Fruit fly (Drosophila melanogaster) whole organism, pupa: ENCODE data around the gene ci.

Experiments
- CG10348 ChIP-seq: fragments of 200-800 bp; sonication (Bioruptor generic); IDR thresholded peaks from 2 replicates; pipeline ENCODE4 v1.3.6; 2022; ENCODE audit warnings: missing biosample characterization, missing genetic modification characterization
- CG12605 ChIP-seq: fragments of 200-800 bp; sonication (Bioruptor generic); IDR thresholded peaks from 2 replicates; pipeline ENCODE4 v1.3.6; 2022; ENCODE audit warnings: missing biosample characterization, missing genetic modification characterization
- CG13204 ChIP-seq: fragments of 200-800 bp; sonication (Bioruptor generic); optimal IDR thresholded peaks from 2 replicates; lab custom pipeline; 2018; ENCODE audit warnings: missing biosample characterization, mild to moderate bottlenecking, missing genetic modification characterization, moderate library complexity
- CG14655 ChIP-seq: fragments of 200-800 bp; sonication (Bioruptor generic); optimal IDR thresholded peaks from 3 replicates; lab custom pipeline; 2017; ENCODE audit warnings: mild to moderate bottlenecking, missing biosample characterization, missing genetic modification reagents, missing genetic modification characterization
- CG15710 ChIP-seq: fragments of 200-800 bp; sonication (Bioruptor generic); optimal IDR thresholded peaks from 2 replicates; lab custom pipeline; 2018; ENCODE audit warnings: missing biosample characterization, mild to moderate bottlenecking, missing genetic modification characterization, moderate library complexity
- CG17806 ChIP-seq: fragments of 200-800 bp; sonication (Bioruptor generic); optimal IDR thresholded peaks from 2 replicates; lab custom pipeline; 2018; ENCODE audit warnings: missing biosample characterization, mild to moderate bottlenecking, missing genetic modification characterization, moderate library complexity
- CG32121 ChIP-seq: fragments of 200-800 bp; sonication (Bioruptor generic); IDR thresholded peaks from 2 replicates; pipeline ENCODE4 v1.3.6; 2022; ENCODE audit warnings: missing biosample characterization, missing genetic modification characterization
- CG34367 ChIP-seq: fragments of 200-800 bp; sonication (Bioruptor generic); optimal IDR thresholded peaks from 2 replicates; lab custom pipeline; 2018; ENCODE audit warnings: missing biosample characterization, mild to moderate bottlenecking, missing genetic modification characterization
- CG4496 ChIP-seq: fragments of 200-800 bp; sonication (Bioruptor generic); IDR thresholded peaks from 3 replicates; pipeline ENCODE4 v1.3.6; 2022; ENCODE audit warnings: missing biosample characterization, missing genetic modification characterization
- CG8159 ChIP-seq: fragments of 200-800 bp; sonication (Bioruptor generic); optimal IDR thresholded peaks from 3 replicates; lab custom pipeline; 2018; ENCODE audit warnings: missing biosample characterization, mild to moderate bottlenecking, missing genetic modification characterization, moderate library complexity
- CG8301 ChIP-seq: fragments of 200-800 bp; sonication (Bioruptor generic); optimal IDR thresholded peaks from 2 replicates; lab custom pipeline; 2018; ENCODE audit warnings: missing biosample characterization, mild to moderate bottlenecking, missing genetic modification characterization
- CG9948 ChIP-seq: fragments of 200-800 bp; sonication (Bioruptor generic); optimal IDR thresholded peaks from 2 replicates; lab custom pipeline; 2018; ENCODE audit warnings: missing biosample characterization, mild to moderate bottlenecking, missing genetic modification characterization, moderate library complexity
- D1 ChIP-seq: fragments of 200-800 bp; sonication (Bioruptor generic); optimal IDR thresholded peaks from 2 replicates; lab custom pipeline; 2018; ENCODE audit warnings: missing biosample characterization, mild to moderate bottlenecking, missing genetic modification characterization, moderate library complexity
- EcR ChIP-seq: fragments of 200-800 bp; sonication (Bioruptor generic); optimal IDR thresholded peaks from 3 replicates; lab custom pipeline; 2019; ENCODE audit warnings: missing biosample characterization, missing genetic modification characterization, mild to moderate bottlenecking, moderate library complexity, missing genetic modification reagents
- Ets98B ChIP-seq: fragments of 200-800 bp; sonication (Bioruptor generic); IDR thresholded peaks from 2 replicates; pipeline ENCODE4 v1.3.6; 2022; ENCODE audit warnings: missing biosample characterization, missing genetic modification characterization
- Pif1A ChIP-seq: fragments of 200-800 bp; sonication (Bioruptor generic); optimal IDR thresholded peaks from 3 replicates; lab custom pipeline; 2016; ENCODE audit warnings: missing biosample characterization, missing genetic modification characterization
- Pif1B ChIP-seq: fragments of 200-800 bp; sonication (Bioruptor generic); optimal IDR thresholded peaks from 3 replicates; lab custom pipeline; 2016; ENCODE audit warnings: missing biosample characterization, missing genetic modification characterization
- Snoo ChIP-seq: fragments of 200-800 bp; sonication (Bioruptor generic); optimal IDR thresholded peaks from 3 replicates; lab custom pipeline; 2017; ENCODE audit warnings: missing biosample characterization, mild to moderate bottlenecking, missing genetic modification characterization, inconsistent platforms
- fd96Ca ChIP-seq: fragments of 200-800 bp; sonication (Bioruptor generic); IDR thresholded peaks from 3 replicates; pipeline ENCODE4 v1.3.6; 2022; ENCODE audit warnings: missing biosample characterization, missing genetic modification characterization
- gl ChIP-seq: fragments of 200-800 bp; sonication (Bioruptor generic); optimal IDR thresholded peaks from 2 replicates; lab custom pipeline; 2018; ENCODE audit warnings: missing biosample characterization, mild to moderate bottlenecking, missing genetic modification characterization
- rn ChIP-seq: fragments of 200-800 bp; sonication (Bioruptor generic); IDR thresholded peaks from 2 replicates; pipeline ENCODE4 v1.3.6; 2022; ENCODE audit warnings: missing biosample characterization, missing genetic modification characterization

The ci gene

DNA sequence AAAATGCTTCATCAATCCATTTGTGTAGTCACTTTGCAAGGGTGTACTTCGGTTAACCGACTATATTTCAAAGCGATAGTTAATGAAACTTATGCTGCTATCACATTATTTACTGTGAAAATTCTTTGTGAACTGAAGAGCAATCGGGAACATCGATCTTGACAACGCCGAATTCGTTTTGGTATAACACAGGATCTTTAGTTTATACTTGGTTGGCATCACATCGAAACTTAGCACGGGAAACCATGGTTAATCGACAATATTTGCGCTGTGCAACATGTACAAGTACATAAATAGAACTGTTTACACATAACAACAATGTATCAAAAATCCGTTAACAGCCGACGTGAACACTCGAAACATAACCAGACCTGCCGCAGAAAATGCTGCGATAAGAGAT lies 12.1 kb downstream of the ci start:
- TF ChIP-seq CG4496 (no peak), CG12605 (GFP tag; lab: Robert Waterston, UW) (no peak), CG17806 (no peak), fd96Ca (GFP tag; lab: Robert Waterston, UW) (no peak), CG8159 (tag; lab: Kevin White, UChicago) (no peak), Snoo (tag; lab: Kevin White, UChicago) (no peak), CG10348 (GFP tag; lab: Robert Waterston, UW) (no peak), Pif1B (GFP tag; lab: Kevin White, UChicago) (no peak), gl (tag; lab: Kevin White, UChicago) (no peak), EcR (GFP tag; lab: Kevin White, UChicago) (no peak), Pif1A (GFP tag; lab: Kevin White, UChicago) (no peak), Ets98B (no peak), rn (no peak), D1 (tag; lab: Kevin White, UChicago) (no peak), CG8301 (tag; lab: Kevin White, UChicago) (no peak)

DNA sequence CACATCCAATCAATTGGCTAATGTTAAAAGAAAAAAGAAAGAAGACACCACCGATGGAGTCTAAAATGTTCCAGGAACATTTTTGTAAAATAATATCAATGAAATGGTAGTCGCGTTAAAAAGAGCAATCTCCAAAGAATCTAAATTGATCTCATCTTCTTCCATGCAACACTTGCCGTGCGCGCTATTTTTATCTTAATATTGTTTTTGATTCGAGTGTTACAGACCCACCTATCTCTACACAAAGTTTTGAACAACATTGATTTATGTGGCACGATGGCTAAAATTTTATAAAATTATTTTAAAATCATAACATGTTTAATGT lies 12.9 kb downstream of the ci start:
- TF ChIP-seq CG12605 (GFP tag; lab: Robert Waterston, UW), result no peak
- TF ChIP-seq CG4496, result no peak
- TF ChIP-seq CG9948, result no peak
- no peak for TF ChIP-seq fd96Ca (GFP tag; lab: Robert Waterston, UW)
- TF ChIP-seq Snoo (tag; lab: Kevin White, UChicago), result no peak
- TF ChIP-seq rn, result no peak
- no peak for TF ChIP-seq D1 (tag; lab: Kevin White, UChicago)
- no peak for TF ChIP-seq gl (tag; lab: Kevin White, UChicago)
- no peak for TF ChIP-seq CG15710 (tag; lab: Kevin White, UChicago)

DNA sequence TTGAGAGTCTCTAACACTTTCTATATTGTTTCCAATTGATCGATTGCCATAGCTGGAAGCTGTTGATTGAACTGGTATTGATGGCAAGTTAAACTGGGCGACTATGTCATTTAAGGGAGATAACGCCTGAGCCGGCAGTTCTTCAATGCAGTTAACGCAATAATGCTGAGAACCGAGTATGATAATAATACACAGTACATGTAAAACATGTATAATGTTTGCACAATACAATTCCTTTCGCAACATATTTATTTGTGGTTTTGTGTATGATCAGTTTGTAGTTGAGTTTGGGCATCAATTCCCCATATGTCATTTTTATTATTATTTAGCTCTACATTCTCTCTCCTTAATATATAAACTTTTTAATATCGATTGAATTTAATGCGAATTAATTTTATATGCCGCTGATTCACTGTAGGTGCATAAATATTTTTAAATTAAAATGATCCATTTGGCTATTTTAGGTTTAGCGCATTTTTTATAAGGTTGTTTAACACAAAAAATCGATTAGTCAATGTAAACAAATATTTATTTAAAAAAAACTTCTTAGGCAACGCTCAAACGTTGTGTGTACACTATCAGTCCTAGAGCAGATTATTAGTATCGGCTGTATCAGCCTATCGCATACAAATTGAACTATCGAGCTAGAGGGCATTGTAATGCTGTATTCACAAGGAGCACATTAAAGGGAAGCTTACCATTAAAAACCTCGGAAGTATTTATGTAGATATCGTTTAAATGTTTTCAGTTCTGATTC lies 13.5 kb downstream of the ci start, which contains the start of gene PlexB:
Gene PlexB, minus strand, starts transcription at position 600 of the 757 bp plus-strand sequence.
- TF ChIP-seq CG9948 (no peak), CG32121 (no peak), CG17806 (no peak), CG34367 (tag; lab: Kevin White, UChicago) (peak; percentile 18), D1 (tag; lab: Kevin White, UChicago) (peak; percentile 57), CG15710 (tag; lab: Kevin White, UChicago) (peak; percentile 26)

dm6 chr4:42352-42751 lies 14.5 kb downstream of the ci start:
- TF ChIP-seq CG4496 (no peak), CG14655 (GFP tag; lab: Kevin White, UChicago) (no peak), Snoo (tag; lab: Kevin White, UChicago) (no peak), CG12605 (GFP tag; lab: Robert Waterston, UW) (no peak), CG8159 (tag; lab: Kevin White, UChicago) (no peak)

DNA sequence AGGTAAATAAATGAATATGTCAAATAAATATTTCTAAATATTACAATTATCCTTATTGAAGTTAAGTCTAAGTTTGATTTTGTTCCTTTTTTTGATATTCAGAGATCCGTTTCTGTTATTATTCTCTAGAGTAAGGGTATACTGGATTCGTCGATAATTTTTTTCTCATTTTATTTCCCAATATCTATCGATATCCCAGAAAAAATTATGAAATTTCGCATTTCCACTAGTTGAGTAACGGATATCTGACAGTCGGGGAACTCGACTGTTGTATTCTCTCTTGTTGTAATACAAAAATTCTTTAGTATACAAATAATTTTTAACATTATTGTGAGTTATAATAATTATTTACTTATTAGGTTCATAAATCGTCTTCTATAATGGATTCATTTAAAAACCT lies 55.4 kb downstream of the ci start:
- TF ChIP-seq D1 (tag; lab: Kevin White, UChicago) (no peak), Pif1A (GFP tag; lab: Kevin White, UChicago) (no peak), Snoo (tag; lab: Kevin White, UChicago) (no peak), CG8159 (tag; lab: Kevin White, UChicago) (no peak), CG9948 (no peak), CG15710 (tag; lab: Kevin White, UChicago) (no peak), CG13204 (no peak), CG12605 (GFP tag; lab: Robert Waterston, UW) (no peak), Ets98B (no peak), fd96Ca (GFP tag; lab: Robert Waterston, UW) (no peak), CG10348 (GFP tag; lab: Robert Waterston, UW) (no peak), Pif1B (GFP tag; lab: Kevin White, UChicago) (no peak), EcR (GFP tag; lab: Kevin White, UChicago) (no peak), rn (no peak)

DNA sequence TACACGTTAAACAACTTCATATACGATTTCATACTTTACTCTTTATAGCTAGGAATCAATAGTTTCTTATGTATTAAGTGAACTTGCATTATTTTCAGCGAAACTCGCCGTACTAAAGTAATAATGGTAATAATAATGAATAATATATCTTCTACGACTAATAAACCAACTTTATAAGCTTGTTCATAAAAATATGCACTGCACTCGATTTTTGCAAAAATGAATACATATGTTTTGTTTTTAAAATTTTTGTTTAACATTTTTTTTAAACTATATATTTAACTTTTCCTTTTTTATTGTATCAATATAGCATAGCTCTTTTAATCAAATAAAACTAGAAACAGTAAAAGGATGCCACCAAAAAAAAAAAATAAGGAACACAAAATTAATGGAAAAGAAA lies 56.3 kb downstream of the ci start, which contains the start of gene JYalpha:
Gene JYalpha, plus strand, starts transcription at position 301 of the 400 bp plus-strand sequence.
- no peak for TF ChIP-seq EcR (GFP tag; lab: Kevin White, UChicago)
- no peak for TF ChIP-seq Ets98B
- TF ChIP-seq CG32121, result no peak
- TF ChIP-seq CG8301 (tag; lab: Kevin White, UChicago), result no peak
- no peak for TF ChIP-seq CG12605 (GFP tag; lab: Robert Waterston, UW)
- no peak for TF ChIP-seq CG8159 (tag; lab: Kevin White, UChicago)
- no peak for TF ChIP-seq fd96Ca (GFP tag; lab: Robert Waterston, UW)
- no peak for TF ChIP-seq CG15710 (tag; lab: Kevin White, UChicago)
- TF ChIP-seq, all 21 proteins: peak for 0
